Worm (Caenorhabditis elegans): ENCODE measurements around the gene F11G11.15.

DNA sequence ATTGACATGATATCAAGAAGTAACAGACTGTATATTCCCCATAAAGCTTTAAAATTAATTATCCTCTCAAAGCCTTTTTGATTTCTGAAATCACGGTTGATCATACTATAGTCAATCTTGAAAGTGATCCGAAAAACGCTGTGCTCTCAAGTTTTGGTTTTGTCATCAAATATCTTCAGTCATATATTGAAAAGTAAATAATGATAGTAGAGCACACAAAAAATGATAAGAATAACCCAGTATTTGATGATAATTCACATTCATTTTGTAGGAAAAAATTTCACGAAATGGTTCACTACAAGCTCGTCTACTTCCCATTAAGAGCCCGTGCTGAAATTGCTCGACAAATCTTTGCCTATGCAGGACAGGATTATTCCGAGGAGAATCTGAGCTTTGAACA, 5.0 kb downstream of the F11G11.15 start, which contains the start of gene gst-6:
- TF ChIP-seq W03F9.2 (tag; optimal IDR thresholded peaks at IDR 0.05) (no peak), him-1 (tag; optimal IDR thresholded peaks at IDR 0.05) (no peak), dao-5 (tag; optimal IDR thresholded peaks at IDR 0.05) (no peak)
